Worm (Caenorhabditis elegans): ENCODE results near the gene hlh-19.

Gene hlh-19

ce11 chrX:514023-514422 lies 43.1 kb downstream of the hlh-19 start:
- no peak for TF ChIP-seq fkh-3 (tag; optimal IDR thresholded peaks at IDR 0.05)
- TF ChIP-seq ceh-91 (GFP tag; IDR thresholded peaks at IDR 0.05): no peak
- no peak for TF ChIP-seq hmg-20 (GFP tag; IDR thresholded peaks at IDR 0.05)
- no peak for TF ChIP-seq F37B4.10 (GFP tag; IDR thresholded peaks at IDR 0.05)
- no peak for TF ChIP-seq nfya-2 (GFP tag; IDR thresholded peaks at IDR 0.05)
- no peak for TF ChIP-seq madf-6 (GFP tag; IDR thresholded peaks at IDR 0.05)
- no peak for TF ChIP-seq ztf-26 (tag; optimal IDR thresholded peaks at IDR 0.05)
- TF ChIP-seq cebp-2 (GFP tag; IDR thresholded peaks at IDR 0.05): no peak
- no peak for TF ChIP-seq efl-1 (GFP tag; optimal IDR thresholded peaks at IDR 0.05)
- no peak for TF ChIP-seq K12H6.12 (tag; optimal IDR thresholded peaks at IDR 0.05)
- TF ChIP-seq snpc-1.3 (tag; optimal IDR thresholded peaks at IDR 0.05; ENCODE audit: insufficient read depth): no peak
- no peak for TF ChIP-seq hrde-1 (tag; optimal IDR thresholded peaks at IDR 0.05; ENCODE audit: borderline replicate concordance)
- TF ChIP-seq C06A6.2 (GFP tag; conservative IDR thresholded peaks at IDR 0.05): no peak
- TF ChIP-seq B0035.1 (tag; optimal IDR thresholded peaks at IDR 0.05): no peak
- no peak for TF ChIP-seq gei-17 (GFP tag; optimal IDR thresholded peaks at IDR 0.05)
- no peak for TF ChIP-seq bed-2 (GFP tag; IDR thresholded peaks at IDR 0.05)
- no peak for TF ChIP-seq F57C9.4 (tag; optimal IDR thresholded peaks at IDR 0.05)

- TF ChIP-seq hlh-12 (tag; optimal IDR thresholded peaks at IDR 0.05) (no peak), akir-1 (GFP tag; optimal IDR thresholded peaks at IDR 0.05) (no peak), tlf-1 (GFP tag; optimal IDR thresholded peaks at IDR 0.05) (no peak), snpc-3.4 (tag; optimal IDR thresholded peaks at IDR 0.05) (no peak), aptf-2 (GFP tag; conservative IDR thresholded peaks at IDR 0.05) (no peak), F52B5.7 (tag; optimal IDR thresholded peaks at IDR 0.05) (no peak), lin-40 (tag; optimal IDR thresholded peaks at IDR 0.05) (no peak), ztf-25 (GFP tag; IDR thresholded peaks at IDR 0.05) (no peak), Y67H2A.10 (GFP tag; conservative IDR thresholded peaks at IDR 0.05) (no peak), pha-4 (tag; optimal IDR thresholded peaks at IDR 0.05) (no peak), madf-3 (GFP tag; IDR thresholded peaks at IDR 0.05) (no peak), Y95B8A.8 (GFP tag; IDR thresholded peaks at IDR 0.05) (no peak), B0035.1 (tag; optimal IDR thresholded peaks at IDR 0.05) (no peak)
Measured at ce11 chrX:506848-507247, 50.2 kb downstream of the hlh-19 start, which contains the start of gene B0310.2. B0310.2 (minus strand) TSS chrX:506948.
